In genomic region chr3L:19132586-19132985, dm6 we compare ENCODE assay signal across 1 fruit fly cellular context.
TF ChIP-seq lines count a peak whose summit lies in the region.

No protein-coding gene starts in this region.

TF ChIP-seq in whole organism, embryonic, 481 proteins besides CTCF, POLR2A, EP300 and RAD21 (continued from another document):
- peak; percentile 45; the same call in 1 of the 2 replicates for TF ChIP-seq ranshi (GFP tag; IDR thresholded peaks at IDR 0.05; lab: Robert Waterston, UW)
- no peak for TF ChIP-seq Sin3A (optimal IDR thresholded peaks at IDR 0.05; lab: Kevin White, UChicago)
- no peak for TF ChIP-seq gsb (GFP tag; IDR thresholded peaks at IDR 0.05; lab: Robert Waterston, UW)
- TF ChIP-seq Hmr (GFP tag; optimal IDR thresholded peaks at IDR 0.05; lab: Kevin White, UChicago): peak; percentile 58
- peak; percentile 24 for TF ChIP-seq pb (GFP tag; optimal IDR thresholded peaks at IDR 0.05; lab: Kevin White, UChicago)
- TF ChIP-seq D (optimal IDR thresholded peaks at IDR 0.05; lab: Kevin White, UChicago): no peak
- peak; percentile 25 for TF ChIP-seq D (GFP tag; optimal IDR thresholded peaks at IDR 0.05; lab: Kevin White, UChicago)
- no peak for TF ChIP-seq disco-r (GFP tag; optimal IDR thresholded peaks at IDR 0.05; lab: Kevin White, UChicago)
- peak; percentile 50; the same call in 1 of the 3 replicates for TF ChIP-seq dysf (GFP tag; IDR thresholded peaks at IDR 0.05; lab: Robert Waterston, UW)
- TF ChIP-seq ttk (GFP tag; IDR thresholded peaks at IDR 0.05; lab: Robert Waterston, UW): no peak
- TF ChIP-seq CG12769 (tag; optimal IDR thresholded peaks at IDR 0.05; lab: Kevin White, UChicago): no peak
- peak; percentile 21 for TF ChIP-seq CG2875 (GFP tag; optimal IDR thresholded peaks at IDR 0.05; lab: Kevin White, UChicago)
- TF ChIP-seq CG12659 (GFP tag; optimal IDR thresholded peaks at IDR 0.05; lab: Kevin White, UChicago): no peak
- no peak for TF ChIP-seq CG6689 (GFP tag; IDR thresholded peaks at IDR 0.05; lab: Robert Waterston, UW)
- peak; percentile 49 for TF ChIP-seq CG3281 (GFP tag; optimal IDR thresholded peaks at IDR 0.05; lab: Kevin White, UChicago)
- TF ChIP-seq CG1832 (GFP tag; optimal IDR thresholded peaks at IDR 0.05; lab: Kevin White, UChicago): no peak
- TF ChIP-seq CG32767 (GFP tag; IDR thresholded peaks at IDR 0.05; lab: Robert Waterston, UW): no peak
- TF ChIP-seq sug (tag; optimal IDR thresholded peaks at IDR 0.05; lab: Kevin White, UChicago): no peak
- peak; percentile 17 for TF ChIP-seq CG9727 (GFP tag; optimal IDR thresholded peaks at IDR 0.05; lab: Kevin White, UChicago)
- 0 out of 3 replicates have a peak, but pooled peaks have one; percentile 47 for TF ChIP-seq Dbx (GFP tag; IDR thresholded peaks at IDR 0.05; lab: Robert Waterston, UW)
- TF ChIP-seq CG15479 (GFP tag; optimal IDR thresholded peaks at IDR 0.05; lab: Kevin White, UChicago): no peak
- 0 out of 2 replicates have a peak, but pooled peaks have one; percentile 32 for TF ChIP-seq seq (GFP tag; IDR thresholded peaks at IDR 0.05; lab: Robert Waterston, UW)
- TF ChIP-seq dimm (GFP tag; IDR thresholded peaks at IDR 0.05; lab: Robert Waterston, UW): no peak
- TF ChIP-seq cas (GFP tag; IDR thresholded peaks at IDR 0.05; lab: Robert Waterston, UW): no peak
- no peak for TF ChIP-seq CG4282 (GFP tag; optimal IDR thresholded peaks at IDR 0.05; lab: Kevin White, UChicago)
- no peak for TF ChIP-seq HLH54F (GFP tag; optimal IDR thresholded peaks at IDR 0.05; lab: Kevin White, UChicago)
- TF ChIP-seq tap (tag; optimal IDR thresholded peaks at IDR 0.05; lab: Kevin White, UChicago): no peak
- peak; percentile 19 for TF ChIP-seq Asciz (GFP tag; optimal IDR thresholded peaks at IDR 0.05; lab: Kevin White, UChicago)
- no peak for TF ChIP-seq CG3407 (GFP tag; optimal IDR thresholded peaks at IDR 0.05; lab: Kevin White, UChicago)
- peak; percentile 20 for TF ChIP-seq dmrt99B (tag; optimal IDR thresholded peaks at IDR 0.05; lab: Kevin White, UChicago)
- TF ChIP-seq Stat92E (GFP tag; optimal IDR thresholded peaks at IDR 0.05; lab: Kevin White, UChicago): no peak
- TF ChIP-seq CG15514 (GFP tag; optimal IDR thresholded peaks at IDR 0.05; lab: Kevin White, UChicago): peak; percentile 54
- peak; percentile 70 for TF ChIP-seq mirr (GFP tag; optimal IDR thresholded peaks at IDR 0.05; lab: Kevin White, UChicago)
- peak in 1 of 2 experiments; percentile 15 for TF ChIP-seq Hr51 (GFP tag; optimal IDR thresholded peaks at IDR 0.05; lab: Kevin White, UChicago)
- TF ChIP-seq MESR4 (GFP tag; optimal IDR thresholded peaks at IDR 0.05; lab: Kevin White, UChicago): no peak
- no peak for TF ChIP-seq CG8281 (tag; optimal IDR thresholded peaks at IDR 0.05; lab: Kevin White, UChicago)
- no peak for TF ChIP-seq gt (GFP tag; IDR thresholded peaks at IDR 0.05; lab: Robert Waterston, UW)
- TF ChIP-seq Ssrp (tag; optimal IDR thresholded peaks at IDR 0.05; lab: Kevin White, UChicago): no peak
- 0 out of 2 replicates have a peak, but pooled peaks have one; percentile 24 for TF ChIP-seq CG14667 (GFP tag; IDR thresholded peaks at IDR 0.05; lab: Robert Waterston, UW)
- TF ChIP-seq ara (GFP tag; IDR thresholded peaks at IDR 0.05; lab: Robert Waterston, UW): peak; percentile 40; the same call in 1 of the 2 replicates
- TF ChIP-seq gce (GFP tag; IDR thresholded peaks at IDR 0.05; lab: Robert Waterston, UW): 0 out of 3 replicates have a peak, but pooled peaks have one; percentile 48
- TF ChIP-seq CG1233 (GFP tag; optimal IDR thresholded peaks at IDR 0.05; lab: Kevin White, UChicago): peak; percentile 65
- TF ChIP-seq CG13123 (GFP tag; optimal IDR thresholded peaks at IDR 0.05; lab: Kevin White, UChicago): no peak
- no peak for TF ChIP-seq YL-1 (GFP tag; optimal IDR thresholded peaks at IDR 0.05; lab: Kevin White, UChicago)
- TF ChIP-seq CG1603 (tag; optimal IDR thresholded peaks at IDR 0.05; lab: Kevin White, UChicago): peak; percentile 29
- TF ChIP-seq phol (tag; optimal IDR thresholded peaks at IDR 0.05; lab: Kevin White, UChicago): peak; percentile 69
- TF ChIP-seq stc (GFP tag; IDR thresholded peaks at IDR 0.05; lab: Robert Waterston, UW): no peak
- no peak for TF ChIP-seq Hr3 (GFP tag; optimal IDR thresholded peaks at IDR 0.05; lab: Kevin White, UChicago)
- peak; percentile 55 for TF ChIP-seq CG12071 (GFP tag; optimal IDR thresholded peaks at IDR 0.05; lab: Kevin White, UChicago)
- no peak for TF ChIP-seq Bdp1 (GFP tag; optimal IDR thresholded peaks at IDR 0.05; lab: Kevin White, UChicago)
- TF ChIP-seq Dref (GFP tag; IDR thresholded peaks at IDR 0.05; lab: Robert Waterston, UW): no peak
- TF ChIP-seq CG12219 (GFP tag; optimal IDR thresholded peaks at IDR 0.05; lab: Kevin White, UChicago): peak; percentile 35
- TF ChIP-seq hkb (optimal IDR thresholded peaks at IDR 0.05; lab: Kevin White, UChicago): no peak
- peak; percentile 26; the same call in 1 of the 2 replicates for TF ChIP-seq hkb (GFP tag; IDR thresholded peaks at IDR 0.05; lab: Robert Waterston, UW)
- 0 out of 2 replicates have a peak, but pooled peaks have one; percentile 12 for TF ChIP-seq E2f2 (GFP tag; IDR thresholded peaks at IDR 0.05; lab: Robert Waterston, UW)
- no peak for TF ChIP-seq cato (GFP tag; optimal IDR thresholded peaks at IDR 0.05; lab: Kevin White, UChicago; ENCODE audit: borderline replicate concordance)
- no peak for TF ChIP-seq CG9215 (GFP tag; IDR thresholded peaks at IDR 0.05; lab: Robert Waterston, UW)
- TF ChIP-seq CG3838 (GFP tag; optimal IDR thresholded peaks at IDR 0.05; lab: Kevin White, UChicago): no peak
- TF ChIP-seq CG7987 (GFP tag; optimal IDR thresholded peaks at IDR 0.05; lab: Kevin White, UChicago): peak; percentile 42
- no peak for TF ChIP-seq CG9876 (GFP tag; optimal IDR thresholded peaks at IDR 0.05; lab: Kevin White, UChicago)
- 0 out of 2 replicates have a peak, but pooled peaks have one; percentile 34 for TF ChIP-seq Oaz (GFP tag; IDR thresholded peaks at IDR 0.05; lab: Robert Waterston, UW)
- TF ChIP-seq ash1 (GFP tag; optimal IDR thresholded peaks at IDR 0.05; lab: Kevin White, UChicago): no peak
- TF ChIP-seq Deaf1 (tag; optimal IDR thresholded peaks at IDR 0.05; lab: Kevin White, UChicago): no peak
- no peak for TF ChIP-seq Atf-2 (GFP tag; optimal IDR thresholded peaks at IDR 0.05; lab: Kevin White, UChicago)
- TF ChIP-seq Atf3 (GFP tag; optimal IDR thresholded peaks at IDR 0.05; lab: Kevin White, UChicago): no peak
- TF ChIP-seq Camta (GFP tag; optimal IDR thresholded peaks at IDR 0.05; lab: Kevin White, UChicago): no peak
- TF ChIP-seq MTF-1 (GFP tag; optimal IDR thresholded peaks at IDR 0.05; lab: Kevin White, UChicago; ENCODE audit: borderline replicate concordance): peak; percentile 52
- no peak for TF ChIP-seq Fer2 (tag; optimal IDR thresholded peaks at IDR 0.05; lab: Kevin White, UChicago)
- no peak for TF ChIP-seq tna (GFP tag; IDR thresholded peaks at IDR 0.05; lab: Robert Waterston, UW; ENCODE audit: partially characterized antibody)
- TF ChIP-seq onecut (GFP tag; IDR thresholded peaks at IDR 0.05; lab: Robert Waterston, UW): peak; percentile 74
- no peak for TF ChIP-seq Nf-YC (tag; optimal IDR thresholded peaks at IDR 0.05; lab: Kevin White, UChicago)
- TF ChIP-seq CG14050 (GFP tag; IDR thresholded peaks at IDR 0.05; lab: Robert Waterston, UW): peak; percentile 37; the same call in 1 of the 3 replicates
- no peak for TF ChIP-seq CG6854 (GFP tag; optimal IDR thresholded peaks at IDR 0.05; lab: Kevin White, UChicago)
- TF ChIP-seq CG6813 (GFP tag; optimal IDR thresholded peaks at IDR 0.05; lab: Kevin White, UChicago): peak; percentile 53
- TF ChIP-seq CG17912 (GFP tag; optimal IDR thresholded peaks at IDR 0.05; lab: Kevin White, UChicago): peak; percentile 5
- no peak for TF ChIP-seq crp (GFP tag; optimal IDR thresholded peaks at IDR 0.05; lab: Kevin White, UChicago)
- TF ChIP-seq CG31365 (tag; optimal IDR thresholded peaks at IDR 0.05; lab: Kevin White, UChicago): peak; percentile 27
- peak; percentile 77 for TF ChIP-seq lab (GFP tag; optimal IDR thresholded peaks at IDR 0.05; lab: Kevin White, UChicago)
- TF ChIP-seq CG8290 (GFP tag; optimal IDR thresholded peaks at IDR 0.05; lab: Kevin White, UChicago): no peak
- TF ChIP-seq CG8290 (tag; optimal IDR thresholded peaks at IDR 0.05; lab: Kevin White, UChicago): peak in 1 of 2 experiments; percentile 50
- TF ChIP-seq Ptx1 (GFP tag; IDR thresholded peaks at IDR 0.05; lab: Robert Waterston, UW): 0 out of 2 replicates have a peak, but pooled peaks have one; percentile 9
- TF ChIP-seq CG14441 (GFP tag; IDR thresholded peaks at IDR 0.05; lab: Robert Waterston, UW): peak; percentile 32; the same call in 1 of the 2 replicates
- TF ChIP-seq HLH3B (GFP tag; IDR thresholded peaks at IDR 0.05; lab: Robert Waterston, UW): peak; percentile 26; the same call in 1 of the 2 replicates
- peak; percentile 48; the same call in 1 of the 3 replicates for TF ChIP-seq Mrtf (GFP tag; IDR thresholded peaks at IDR 0.05; lab: Robert Waterston, UW)
- no peak for TF ChIP-seq Dp (GFP tag; optimal IDR thresholded peaks at IDR 0.05; lab: Kevin White, UChicago)
- TF ChIP-seq odd (GFP tag; optimal IDR thresholded peaks at IDR 0.05; lab: Kevin White, UChicago): peak; percentile 55
- TF ChIP-seq CG7271 (tag; optimal IDR thresholded peaks at IDR 0.05; lab: Kevin White, UChicago): peak; percentile 40
- TF ChIP-seq Antp (GFP tag; optimal IDR thresholded peaks at IDR 0.05; lab: Kevin White, UChicago): no peak
- TF ChIP-seq caup (GFP tag; optimal IDR thresholded peaks at IDR 0.05; lab: Kevin White, UChicago; ENCODE audit: severe bottlenecking): peak; percentile 65
- no peak for TF ChIP-seq CG11723 (GFP tag; optimal IDR thresholded peaks at IDR 0.05; lab: Kevin White, UChicago)
- TF ChIP-seq gro (GFP tag; optimal IDR thresholded peaks at IDR 0.05; lab: Kevin White, UChicago): no peak
- peak; percentile 66 for TF ChIP-seq CG6765 (GFP tag; optimal IDR thresholded peaks at IDR 0.05; lab: Kevin White, UChicago)
- no peak for TF ChIP-seq lov (optimal IDR thresholded peaks at IDR 0.05; lab: Kevin White, UChicago)
- TF ChIP-seq lov (GFP tag; IDR thresholded peaks at IDR 0.05; lab: Robert Waterston, UW): peak; percentile 58; the same call in 1 of the 3 replicates
- 0 out of 2 replicates have a peak, but pooled peaks have one; percentile 42 for TF ChIP-seq Awh (GFP tag; IDR thresholded peaks at IDR 0.05; lab: Robert Waterston, UW)
- TF ChIP-seq CG32532 (GFP tag; IDR thresholded peaks at IDR 0.05; lab: Robert Waterston, UW): peak; percentile 36; the same call in 1 of the 2 replicates
- no peak for TF ChIP-seq Six4 (GFP tag; optimal IDR thresholded peaks at IDR 0.05; lab: Kevin White, UChicago)
- TF ChIP-seq Sox100B (GFP tag; optimal IDR thresholded peaks at IDR 0.05; lab: Kevin White, UChicago): peak; percentile 13
- 0 out of 2 replicates have a peak, but pooled peaks have one; percentile 14 for TF ChIP-seq E2f1 (GFP tag; IDR thresholded peaks at IDR 0.05; lab: Robert Waterston, UW)
- no peak for TF ChIP-seq Scr (GFP tag; IDR thresholded peaks at IDR 0.05; lab: Robert Waterston, UW; ENCODE audit: partially characterized antibody)
